Worm (Caenorhabditis elegans) whole organism, early embryonic: ENCODE measurements around the gene mod-1.

ENCODE experiments used
- ama-1 ChIP-seq: fragments of 150-350 bp; optimal IDR thresholded peaks from 2 replicates; lab custom pipeline; 2014
- ceh-13 ChIP-seq: fragments of 200-800 bp; sonication (Bioruptor generic); optimal IDR thresholded peaks from 2 replicates; lab custom pipeline; 2018; ENCODE audit warnings: mild to moderate bottlenecking, missing genetic modification characterization, missing compliant biosample characterization
- ceh-36 ChIP-seq: sonication (generic microtip); optimal IDR thresholded peaks from 2 replicates; lab custom pipeline; 2016; ENCODE audit warnings: missing genetic modification characterization, inconsistent platforms, missing compliant biosample characterization
- flt-1 ChIP-seq: fragments of 200-800 bp; sonication (Bioruptor generic); IDR thresholded peaks from 2 replicates; pipeline ENCODE4 v1.3.6; 2022; ENCODE audit warnings: missing genetic modification characterization, missing compliant biosample characterization
- hmg-4 ChIP-seq: fragments of 200-800 bp; sonication (Bioruptor generic); optimal IDR thresholded peaks from 2 replicates; lab custom pipeline; 2018; ENCODE audit warnings: mild to moderate bottlenecking, missing genetic modification characterization, missing compliant biosample characterization
- hnd-1 ChIP-seq: sonication (generic microtip); optimal IDR thresholded peaks from 2 replicates; lab custom pipeline; 2016; ENCODE audit warnings: missing genetic modification characterization, missing compliant biosample characterization
- pes-1 ChIP-seq: fragments of 200-800 bp; sonication (Bioruptor generic); IDR thresholded peaks from 2 replicates; pipeline ENCODE4 v1.3.6; 2022; ENCODE audit warnings: missing genetic modification reagents, missing genetic modification characterization, missing compliant biosample characterization
- scrt-1 ChIP-seq: fragments of 200-800 bp; sonication (Bioruptor generic); IDR thresholded peaks from 2 replicates; pipeline ENCODE4 v1.3.6; 2022; ENCODE audit warnings: missing genetic modification characterization, missing compliant biosample characterization
- tbx-37 ChIP-seq: fragments of 200-800 bp; sonication (Bioruptor generic); conservative IDR thresholded peaks from 2 replicates; pipeline ENCODE4 v1.3.6; 2022; ENCODE audit warnings: missing genetic modification reagents, missing genetic modification characterization, missing compliant biosample characterization

DNA sequence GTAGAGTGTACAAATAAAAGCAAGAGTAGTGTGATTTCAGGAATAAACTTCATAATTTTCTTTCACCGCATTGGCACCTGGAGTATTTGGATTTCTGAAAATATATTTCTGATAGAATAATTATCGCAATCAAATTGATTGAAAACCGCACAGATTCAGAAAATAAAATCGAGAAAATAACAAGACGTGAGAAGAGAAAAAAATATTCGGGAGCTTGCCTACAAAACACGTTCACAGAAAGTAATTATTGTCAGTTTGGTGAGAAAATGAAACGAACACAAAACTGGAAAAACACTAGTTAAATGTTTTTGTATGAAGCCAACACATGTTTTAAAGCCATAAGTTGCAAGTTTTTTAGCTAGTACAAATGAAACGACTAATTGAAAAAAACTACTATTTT, at the start of gene mod-1:
- no peak for TF ChIP-seq ceh-36 (tag; lab: Kevin White, UChicago)
- TF ChIP-seq ama-1 (lab: Kevin White, UChicago), result no peak
- TF ChIP-seq hmg-4 (GFP tag; lab: Kevin White, UChicago), result no peak
- TF ChIP-seq pes-1, result no peak
- no peak for TF ChIP-seq tbx-37 (GFP tag; lab: Robert Waterston, UW)
- no peak for TF ChIP-seq hnd-1 (tag; lab: Kevin White, UChicago)
- no peak for TF ChIP-seq scrt-1 (GFP tag; lab: Robert Waterston, UW)
- no peak for TF ChIP-seq ceh-13
- no peak for TF ChIP-seq flt-1 (GFP tag; lab: Robert Waterston, UW)
